Worm (Caenorhabditis elegans) whole organism, late embryonic: ENCODE measurements around the gene ugt-44.

Experiments
- ceh-19 ChIP-seq: fragments of 200-800 bp; sonication (Bioruptor generic); optimal IDR thresholded peaks from 2 replicates; lab custom pipeline; 2018; ENCODE audit warnings: mild to moderate bottlenecking, missing genetic modification characterization, missing compliant biosample characterization
- elt-2 ChIP-seq: sonication (generic microtip); optimal IDR thresholded peaks from 2 replicates; lab custom pipeline; 2016; ENCODE audit warnings: missing genetic modification reagents, missing genetic modification characterization, missing compliant biosample characterization
- fax-1 ChIP-seq: sonication (generic microtip); optimal IDR thresholded peaks from 2 replicates; lab custom pipeline; 2016; ENCODE audit warnings: missing genotype, missing genetic modification characterization, missing compliant biosample characterization

- TF ChIP-seq fax-1 (tag; lab: Kevin White, UChicago) (peak; percentile 36), ceh-19 (GFP tag; lab: Kevin White, UChicago) (no peak), elt-2 (tag; lab: Kevin White, UChicago) (no peak)
These were observed 30.4 kb downstream of the ugt-44 start for ce11 chrIV:10499948-10500356.
